Worm (Caenorhabditis elegans): ENCODE data around the gene C25G4.2.

DNA sequence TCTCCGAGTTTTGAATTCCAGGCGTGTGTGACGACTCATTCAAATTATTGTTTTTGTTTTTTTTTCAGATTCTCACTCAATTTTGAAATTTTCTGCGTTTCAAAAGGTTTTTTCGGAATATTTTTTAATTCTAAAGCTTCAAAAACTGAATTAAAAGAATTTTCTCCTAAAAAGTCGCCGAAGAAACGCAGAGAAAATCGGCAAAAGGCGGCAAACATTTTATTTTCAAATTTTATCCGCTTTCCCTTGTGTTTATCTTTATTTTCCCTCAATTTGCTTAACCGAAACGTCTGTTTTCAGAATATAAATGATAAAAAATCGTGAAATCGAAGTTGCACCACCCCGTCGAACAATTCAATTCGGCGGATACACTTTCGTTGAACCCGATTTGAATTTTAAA is 46.7 kb upstream of the C25G4.2 start, which contains the start of gene him-6:
- TF ChIP-seq flt-1 (GFP tag; IDR thresholded peaks at IDR 0.05) = no peak
- TF ChIP-seq ama-1 (optimal IDR thresholded peaks at IDR 0.05) = no peak
- no peak for TF ChIP-seq hmbx-1 (tag; optimal IDR thresholded peaks at IDR 0.05)
- TF ChIP-seq ceh-13 (GFP tag; optimal IDR thresholded peaks at IDR 0.05) = no peak
- no peak for TF ChIP-seq tbx-37 (GFP tag; conservative IDR thresholded peaks at IDR 0.05)
- TF ChIP-seq tbx-11 (GFP tag; IDR thresholded peaks at IDR 0.05) = no peak
- TF ChIP-seq F13C5.2 (tag; optimal IDR thresholded peaks at IDR 0.05) = no peak
- TF ChIP-seq B0310.2 (tag; optimal IDR thresholded peaks at IDR 0.05) = no peak
- TF ChIP-seq hmg-4 (GFP tag; optimal IDR thresholded peaks at IDR 0.05) = no peak
- no peak for TF ChIP-seq ceh-36 (tag; optimal IDR thresholded peaks at IDR 0.05)
- TF ChIP-seq ets-7 (tag; optimal IDR thresholded peaks at IDR 0.05) = no peak
- TF ChIP-seq tra-4 (tag; optimal IDR thresholded peaks at IDR 0.05) = no peak

Data from whole organism, early embryonic.